Fruit fly (Drosophila melanogaster): ENCODE measurements around the gene CG1677.

CG1677 gene

DNA sequence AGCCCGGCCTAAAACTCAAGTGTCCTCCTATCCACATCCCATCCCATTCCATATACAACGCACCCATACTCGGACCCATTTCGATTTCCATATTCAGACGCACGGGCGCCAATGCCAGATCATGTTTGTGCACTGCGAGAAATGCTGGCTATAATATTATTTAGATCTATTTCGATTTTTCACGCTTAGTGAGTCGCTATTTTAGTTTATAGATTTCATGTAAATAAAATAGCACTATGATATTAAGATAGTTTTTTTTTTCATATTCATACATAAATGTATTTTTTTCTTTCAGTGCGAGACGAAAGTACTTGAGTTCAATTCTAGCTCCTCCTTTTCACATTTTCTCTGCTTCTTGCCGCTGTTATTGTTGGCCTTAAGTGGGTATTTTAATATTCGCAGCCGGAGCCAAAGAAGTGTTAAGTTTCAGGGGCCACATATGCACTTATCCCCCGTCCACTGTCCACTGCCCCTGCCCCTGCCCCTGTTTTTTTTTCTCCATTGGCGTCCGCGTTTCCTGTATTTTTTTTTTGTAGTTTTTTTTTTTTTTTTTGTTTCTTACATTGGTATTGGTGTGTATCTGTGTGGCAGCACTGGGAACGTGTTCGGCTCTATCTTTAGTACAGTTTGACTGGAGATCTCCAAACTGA is 113.6 kb downstream of the CG1677 start (continued):
- peak; percentile 85 for TF ChIP-seq CG17328 (GFP tag; IDR thresholded peaks at IDR 0.05)
- no peak for TF ChIP-seq abd-A (tag; optimal IDR thresholded peaks at IDR 0.05)
- peak; percentile 93 for TF ChIP-seq CG31441 (GFP tag; IDR thresholded peaks at IDR 0.05)
- no peak for TF ChIP-seq crc (GFP tag; optimal IDR thresholded peaks at IDR 0.05)
- TF ChIP-seq CG3838 (GFP tag; optimal IDR thresholded peaks at IDR 0.05): no peak
- no peak for TF ChIP-seq ash1 (GFP tag; optimal IDR thresholded peaks at IDR 0.05)
- no peak for TF ChIP-seq CG17186 (GFP tag; optimal IDR thresholded peaks at IDR 0.05)
- TF ChIP-seq CG6272 (GFP tag; IDR thresholded peaks at IDR 0.05): peak; percentile 56; the same call in 1 of the 2 replicates
- TF ChIP-seq CG7357 (GFP tag; IDR thresholded peaks at IDR 0.05): peak; percentile 52; the same call in 1 of the 3 replicates
- TF ChIP-seq sc (optimal IDR thresholded peaks at IDR 0.05): no peak
- peak; percentile 73 for TF ChIP-seq sc (GFP tag; optimal IDR thresholded peaks at IDR 0.05)
- TF ChIP-seq fd96Cb (tag; optimal IDR thresholded peaks at IDR 0.05): peak; percentile 83
- TF ChIP-seq az2 (GFP tag; optimal IDR thresholded peaks at IDR 0.05): peak; percentile 82
- no peak for TF ChIP-seq Hey (tag; optimal IDR thresholded peaks at IDR 0.05)
- TF ChIP-seq Rfx (GFP tag; IDR thresholded peaks at IDR 0.05): 0 out of 2 replicates have a peak, but pooled peaks have one; percentile 47
- peak; percentile 11 for TF ChIP-seq HLH54F (GFP tag; optimal IDR thresholded peaks at IDR 0.05)
- TF ChIP-seq Kr (GFP tag; optimal IDR thresholded peaks at IDR 0.05): peak; percentile 25
- TF ChIP-seq zen2 (GFP tag; IDR thresholded peaks at IDR 0.05; ENCODE audit: partially characterized antibody): no peak
- no peak for TF ChIP-seq br (optimal IDR thresholded peaks at IDR 0.05)
- TF ChIP-seq CG16863 (GFP tag; optimal IDR thresholded peaks at IDR 0.05): peak; percentile 60
- TF ChIP-seq twi (tag; optimal IDR thresholded peaks at IDR 0.05): peak; percentile 68
- TF ChIP-seq trh (GFP tag; optimal IDR thresholded peaks at IDR 0.05): peak; percentile 21
- TF ChIP-seq klu (GFP tag; IDR thresholded peaks at IDR 0.05): no peak
- no peak for TF ChIP-seq CG4282 (GFP tag; optimal IDR thresholded peaks at IDR 0.05)
- peak; percentile 55 for TF ChIP-seq CG18476 (GFP tag; optimal IDR thresholded peaks at IDR 0.05)
- TF ChIP-seq CG9876 (GFP tag; optimal IDR thresholded peaks at IDR 0.05): peak; percentile 14
- TF ChIP-seq nerfin-1 (tag; optimal IDR thresholded peaks at IDR 0.05): peak; percentile 83
- peak; percentile 74 for TF ChIP-seq ATbp (GFP tag; optimal IDR thresholded peaks at IDR 0.05)
- TF ChIP-seq eyg (GFP tag; optimal IDR thresholded peaks at IDR 0.05): no peak
- TF ChIP-seq CG12236 (GFP tag; optimal IDR thresholded peaks at IDR 0.05): peak; percentile 40
- TF ChIP-seq CG34376 (GFP tag; optimal IDR thresholded peaks at IDR 0.05): no peak
- peak; percentile 80 for TF ChIP-seq CG1602 (GFP tag; optimal IDR thresholded peaks at IDR 0.05)
- TF ChIP-seq CTCF (GFP tag; optimal IDR thresholded peaks at IDR 0.05): no peak
- TF ChIP-seq corto (GFP tag; optimal IDR thresholded peaks at IDR 0.05): no peak
- peak; percentile 75 for TF ChIP-seq fd102C (GFP tag; optimal IDR thresholded peaks at IDR 0.05)
- peak; percentile 90 for TF ChIP-seq phol (tag; optimal IDR thresholded peaks at IDR 0.05)
- peak; percentile 69 for TF ChIP-seq salm (tag; optimal IDR thresholded peaks at IDR 0.05)
- TF ChIP-seq rib (GFP tag; IDR thresholded peaks at IDR 0.05): no peak
- 0 out of 3 replicates have a peak, but pooled peaks have one; percentile 34 for TF ChIP-seq CG11560 (tag; IDR thresholded peaks at IDR 0.05)
- peak; percentile 89 for TF ChIP-seq gsb-n (tag; optimal IDR thresholded peaks at IDR 0.05)
- peak; percentile 58 for TF ChIP-seq CG17568 (GFP tag; optimal IDR thresholded peaks at IDR 0.05)
- TF ChIP-seq CG32532 (GFP tag; IDR thresholded peaks at IDR 0.05): peak; percentile 25; the same call in 1 of the 2 replicates
- peak; percentile 18 for TF ChIP-seq CG6683 (GFP tag; optimal IDR thresholded peaks at IDR 0.05)
- no peak for TF ChIP-seq Taf1 (GFP tag; IDR thresholded peaks at IDR 0.05)
- TF ChIP-seq sima (GFP tag; optimal IDR thresholded peaks at IDR 0.05): no peak
- TF ChIP-seq Meics (GFP tag; optimal IDR thresholded peaks at IDR 0.05): peak; percentile 22
- TF ChIP-seq HmgZ (tag; optimal IDR thresholded peaks at IDR 0.05): peak; percentile 15
- TF ChIP-seq CG7839 (tag; optimal IDR thresholded peaks at IDR 0.05): peak; percentile 84
- TF ChIP-seq CG12942 (GFP tag; optimal IDR thresholded peaks at IDR 0.05): peak; percentile 68
- TF ChIP-seq pan (optimal IDR thresholded peaks at IDR 0.05): no peak
- TF ChIP-seq pan (GFP tag; optimal IDR thresholded peaks at IDR 0.05 in 1 of 2, IDR thresholded peaks at IDR 0.05 in 1 of 2): peak in 1 of 2 experiments; percentile 60
- peak; percentile 40 for TF ChIP-seq maf-S (GFP tag; optimal IDR thresholded peaks at IDR 0.05)

All from whole organism, embryonic.